Worm (Caenorhabditis elegans): Measurements from ENCODE around the gene ZK1127.3.

- TF ChIP-seq nhr-77 (tag; optimal IDR thresholded peaks at IDR 0.05) (no peak), egl-27 (tag; optimal IDR thresholded peaks at IDR 0.05) (no peak), unc-55 (GFP tag; optimal IDR thresholded peaks at IDR 0.05) (no peak), dmd-4 (tag; optimal IDR thresholded peaks at IDR 0.05) (no peak), aly-2 (tag; optimal IDR thresholded peaks at IDR 0.05) (no peak), lin-13 (GFP tag; optimal IDR thresholded peaks at IDR 0.05) (no peak), nhr-25 (tag; optimal IDR thresholded peaks at IDR 0.05) (no peak), unc-62 (GFP tag; optimal IDR thresholded peaks at IDR 0.05) (no peak), alr-1 (tag; optimal IDR thresholded peaks at IDR 0.05) (no peak), lin-11 (tag; optimal IDR thresholded peaks at IDR 0.05) (no peak), ama-1 (optimal IDR thresholded peaks at IDR 0.05) (no peak), snpc-4 (tag; optimal IDR thresholded peaks at IDR 0.05) (no peak), nhr-237 (tag; optimal IDR thresholded peaks at IDR 0.05) (no peak)
Measured at ce11 chrII:7099231-7099630, 44.1 kb downstream of the ZK1127.3 start.

All from whole organism, L2 larva.